Worm (Caenorhabditis elegans) whole organism, young adult: ENCODE data around the gene bris-1.
A peak's percentile ranks its signal among the peaks of the same experiment; 100 is the strongest.

Source experiments
- B0035.1 ChIP-seq: sonication (generic microtip); optimal IDR thresholded peaks from 2 replicates; lab custom pipeline; 2016; ENCODE audit warnings: missing genetic modification characterization, mild to moderate bottlenecking, missing compliant biosample characterization, missing genotype, missing genetic modification reagents
- B0261.1 ChIP-seq: sonication (generic microtip); optimal IDR thresholded peaks from 2 replicates; lab custom pipeline; 2016; ENCODE audit warnings: mild to moderate bottlenecking, missing genetic modification characterization, moderate library complexity, missing compliant biosample characterization
- D2030.7 ChIP-seq: fragments of 200-800 bp; sonication (Bioruptor generic); IDR thresholded peaks from 2 replicates; pipeline ENCODE4 v1.3.6; 2022; ENCODE audit warnings: missing genetic modification reagents, missing genetic modification characterization, missing compliant biosample characterization
- F10E7.11 ChIP-seq: sonication (generic microtip); optimal IDR thresholded peaks from 2 replicates; lab custom pipeline; 2017; ENCODE audit warnings: mild to moderate bottlenecking, missing genetic modification characterization, moderate library complexity, missing compliant biosample characterization
- F37B4.10 ChIP-seq: fragments of 200-800 bp; sonication (Bioruptor generic); IDR thresholded peaks from 2 replicates; pipeline ENCODE4 v1.3.6; 2022; ENCODE audit warnings: missing genetic modification characterization, missing compliant biosample characterization
- F49E8.2 ChIP-seq: sonication (generic microtip); optimal IDR thresholded peaks from 3 replicates; lab custom pipeline; 2017; ENCODE audit warnings: missing genetic modification characterization, mild to moderate bottlenecking, missing compliant biosample characterization, antibody characterized with exemption, moderate library complexity; ENCODE audit not compliant: insufficient read depth
- F55B11.4 ChIP-seq: sonication (generic microtip); optimal IDR thresholded peaks from 2 replicates; lab custom pipeline; 2016; ENCODE audit warnings: missing compliant biosample characterization, missing genetic modification characterization, borderline replicate concordance; ENCODE audit not compliant: insufficient read depth
- F57C9.4 ChIP-seq: sonication (generic microtip); optimal IDR thresholded peaks from 2 replicates; lab custom pipeline; 2017; ENCODE audit warnings: mild to moderate bottlenecking, missing genetic modification characterization, missing compliant biosample characterization
- K12H6.12 ChIP-seq: fragments of 200-800 bp; sonication (Bioruptor generic); optimal IDR thresholded peaks from 2 replicates; lab custom pipeline; 2018; ENCODE audit warnings: mild to moderate bottlenecking, missing genetic modification characterization, missing compliant biosample characterization
- ZK185.1 ChIP-seq: sonication (generic microtip); optimal IDR thresholded peaks from 2 replicates; lab custom pipeline; 2016; ENCODE audit warnings: mild to moderate bottlenecking, missing genetic modification characterization, missing compliant biosample characterization; ENCODE audit not compliant: poor library complexity, severe bottlenecking
- ama-1 ChIP-seq, 3 experiments: fragments of 150-350 bp in 1 of 3; sonication (generic microtip) in 2 of 3; optimal IDR thresholded peaks; 2 replicates each; lab custom pipeline; 2014 to 2018; ENCODE audit warnings: missing biosample characterization in 2 of 3, missing genetic modification characterization in 2 of 3, missing genetic modification reagents in 2 of 3
- aptf-2 ChIP-seq: fragments of 200-800 bp; sonication (Bioruptor generic); conservative IDR thresholded peaks from 2 replicates; pipeline ENCODE4 v1.3.6; 2022; ENCODE audit warnings: missing genetic modification reagents, missing genetic modification characterization, missing compliant biosample characterization
- aptf-3 ChIP-seq: fragments of 200-800 bp; sonication (Bioruptor generic); IDR thresholded peaks from 2 replicates; pipeline ENCODE4 v1.3.6; 2022; ENCODE audit warnings: missing genetic modification characterization, missing compliant biosample characterization
- attf-3 ChIP-seq: fragments of 200-800 bp; sonication (Bioruptor generic); conservative IDR thresholded peaks from 2 replicates; pipeline ENCODE4 v1.3.6; 2022; ENCODE audit warnings: missing genetic modification reagents, missing genetic modification characterization, missing compliant biosample characterization
- cebp-2 ChIP-seq: fragments of 200-800 bp; sonication (Bioruptor generic); IDR thresholded peaks from 2 replicates; pipeline ENCODE4 v1.3.6; 2022; ENCODE audit warnings: missing genetic modification characterization, missing compliant biosample characterization
- ceh-27 ChIP-seq: fragments of 200-800 bp; sonication (Bioruptor generic); optimal IDR thresholded peaks from 2 replicates; lab custom pipeline; 2018; ENCODE audit warnings: mild to moderate bottlenecking, missing genetic modification characterization, moderate library complexity, missing compliant biosample characterization
- ceh-79 ChIP-seq: sonication (generic microtip); optimal IDR thresholded peaks from 2 replicates; lab custom pipeline; 2017; ENCODE audit warnings: mild to moderate bottlenecking, missing genetic modification characterization, missing compliant biosample characterization
- egl-18 ChIP-seq: fragments of 200-800 bp; sonication (Bioruptor generic); IDR thresholded peaks from 2 replicates; pipeline ENCODE4 v1.3.6; 2022; ENCODE audit warnings: missing genetic modification reagents, missing genetic modification characterization, missing compliant biosample characterization
- ets-4 ChIP-seq: fragments of 200-800 bp; sonication (Bioruptor generic); optimal IDR thresholded peaks from 2 replicates; lab custom pipeline; 2018; ENCODE audit warnings: mild to moderate bottlenecking, missing genetic modification characterization, missing compliant biosample characterization
- hmg-1.2 ChIP-seq: fragments of 200-800 bp; sonication (Bioruptor generic); IDR thresholded peaks from 2 replicates; pipeline ENCODE4 v1.3.6; 2022; ENCODE audit warnings: missing genetic modification reagents, missing genetic modification characterization, missing compliant biosample characterization
- hmg-20 ChIP-seq: fragments of 200-800 bp; sonication (Bioruptor generic); IDR thresholded peaks from 2 replicates; pipeline ENCODE4 v1.3.6; 2022; ENCODE audit warnings: missing genetic modification reagents, missing genetic modification characterization, missing compliant biosample characterization
- lag-1 ChIP-seq: fragments of 200-800 bp; sonication (Bioruptor generic); IDR thresholded peaks from 2 replicates; pipeline ENCODE4 v1.3.6; 2022; ENCODE audit warnings: missing genetic modification reagents, missing genetic modification characterization, missing compliant biosample characterization
- let-526 ChIP-seq: fragments of 200-800 bp; sonication (Bioruptor generic); IDR thresholded peaks from 2 replicates; pipeline ENCODE4 v1.3.6; 2022; ENCODE audit warnings: missing genetic modification reagents, missing genetic modification characterization, missing compliant biosample characterization
- lin-26 ChIP-seq: fragments of 200-800 bp; sonication (Bioruptor generic); IDR thresholded peaks from 2 replicates; pipeline ENCODE4 v1.3.6; 2022; ENCODE audit warnings: missing genetic modification reagents, missing genetic modification characterization, missing compliant biosample characterization
- lin-40 ChIP-seq: sonication (generic microtip); optimal IDR thresholded peaks from 2 replicates; lab custom pipeline; 2016; ENCODE audit warnings: missing genetic modification characterization, mild to moderate bottlenecking, missing compliant biosample characterization, missing genotype, missing genetic modification reagents
- madf-3 ChIP-seq: fragments of 200-800 bp; sonication (Bioruptor generic); IDR thresholded peaks from 2 replicates; pipeline ENCODE4 v1.3.6; 2022; ENCODE audit warnings: missing genetic modification reagents, missing genetic modification characterization, missing compliant biosample characterization
- madf-6 ChIP-seq: fragments of 200-800 bp; sonication (Bioruptor generic); IDR thresholded peaks from 2 replicates; pipeline ENCODE4 v1.3.6; 2022; ENCODE audit warnings: missing genetic modification reagents, missing genetic modification characterization, missing compliant biosample characterization
- mxl-1 ChIP-seq: sonication (generic microtip); optimal IDR thresholded peaks from 2 replicates; lab custom pipeline; 2016; ENCODE audit warnings: missing genetic modification characterization, missing compliant biosample characterization
- nfyb-1 ChIP-seq: fragments of 200-800 bp; sonication (Bioruptor generic); IDR thresholded peaks from 2 replicates; pipeline ENCODE4 v1.3.6; 2022; ENCODE audit warnings: missing genetic modification reagents, missing genetic modification characterization, missing compliant biosample characterization
- nhr-90 ChIP-seq: sonication (generic microtip); optimal IDR thresholded peaks from 2 replicates; lab custom pipeline; 2016; ENCODE audit warnings: missing genotype, mild to moderate bottlenecking, missing genetic modification characterization, missing compliant biosample characterization
- pha-4 ChIP-seq: fragments of 150-350 bp; sonication (generic microtip); optimal IDR thresholded peaks from 2 replicates; lab custom pipeline; 2014; ENCODE audit warnings: missing biosample characterization, missing genetic modification reagents, missing genetic modification characterization
- unc-130 ChIP-seq: sonication (generic microtip); optimal IDR thresholded peaks from 2 replicates; lab custom pipeline; 2016; ENCODE audit warnings: missing genetic modification reagents, missing genetic modification characterization, missing compliant biosample characterization
- zfh-2 ChIP-seq: fragments of 200-800 bp; sonication (Bioruptor generic); conservative IDR thresholded peaks from 2 replicates; pipeline ENCODE4 v1.3.6; 2022; ENCODE audit warnings: missing genetic modification reagents, missing genetic modification characterization, missing compliant biosample characterization
- ztf-25 ChIP-seq: fragments of 200-800 bp; sonication (Bioruptor generic); IDR thresholded peaks from 2 replicates; pipeline ENCODE4 v1.3.6; 2022; ENCODE audit warnings: missing genetic modification reagents, missing genetic modification characterization, missing compliant biosample characterization
- ztf-28 ChIP-seq: fragments of 200-800 bp; sonication (Bioruptor generic); IDR thresholded peaks from 2 replicates; pipeline ENCODE4 v1.3.6; 2022; ENCODE audit warnings: missing genetic modification reagents, missing genetic modification characterization, missing compliant biosample characterization

Gene bris-1

DNA sequence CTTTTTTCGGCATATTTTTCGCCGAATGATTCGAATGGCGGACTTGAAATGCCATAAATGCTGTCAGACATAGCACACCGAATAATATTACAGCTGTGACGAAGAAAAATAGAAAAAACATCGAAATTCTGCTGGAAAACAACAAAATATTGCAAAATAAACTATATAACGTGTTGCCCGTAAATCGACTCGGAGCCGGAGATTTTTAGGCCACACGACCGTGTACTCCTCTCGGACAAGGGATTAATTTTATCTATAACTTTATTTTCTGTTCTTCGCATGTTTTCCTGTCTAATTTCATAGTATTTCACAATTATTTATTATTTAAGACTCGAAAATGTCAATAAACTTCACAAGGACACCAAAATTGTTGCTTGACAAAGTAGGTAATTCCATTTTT, 15.9 kb downstream of the bris-1 start, which contains the start of the genes algn-14 and M02B7.2 (continued):
- TF ChIP-seq F49E8.2 (tag; lab: Kevin White, UChicago) (no peak), lag-1 (no peak), D2030.7 (peak; percentile 23; the same call in 1 of the 2 replicates), nhr-90 (tag; lab: Kevin White, UChicago) (no peak), B0035.1 (tag; lab: Kevin White, UChicago) (no peak), ZK185.1 (no peak), ceh-79 (tag; lab: Kevin White, UChicago) (no peak), F55B11.4 (tag; lab: Kevin White, UChicago) (no peak), nfyb-1 (GFP tag; lab: Robert Waterston, UW) (no peak), ztf-28 (GFP tag; lab: Robert Waterston, UW) (no peak), ztf-25 (GFP tag; lab: Robert Waterston, UW) (0 out of 2 replicates have a peak, but pooled peaks have one; percentile 40), egl-18 (GFP tag; lab: Robert Waterston, UW) (no peak), lin-40 (tag; lab: Kevin White, UChicago) (peak; percentile 40), ceh-27 (GFP tag; lab: Kevin White, UChicago) (peak; percentile 37), B0261.1 (tag; lab: Kevin White, UChicago) (no peak), unc-130 (peak; percentile 71), mxl-1 (tag; lab: Kevin White, UChicago) (no peak), aptf-2 (GFP tag; lab: Robert Waterston, UW) (no peak), madf-6 (GFP tag; lab: Robert Waterston, UW) (peak; percentile 63; the same call in 1 of the 2 replicates), ets-4 (GFP tag; lab: Kevin White, UChicago) (no peak)

DNA sequence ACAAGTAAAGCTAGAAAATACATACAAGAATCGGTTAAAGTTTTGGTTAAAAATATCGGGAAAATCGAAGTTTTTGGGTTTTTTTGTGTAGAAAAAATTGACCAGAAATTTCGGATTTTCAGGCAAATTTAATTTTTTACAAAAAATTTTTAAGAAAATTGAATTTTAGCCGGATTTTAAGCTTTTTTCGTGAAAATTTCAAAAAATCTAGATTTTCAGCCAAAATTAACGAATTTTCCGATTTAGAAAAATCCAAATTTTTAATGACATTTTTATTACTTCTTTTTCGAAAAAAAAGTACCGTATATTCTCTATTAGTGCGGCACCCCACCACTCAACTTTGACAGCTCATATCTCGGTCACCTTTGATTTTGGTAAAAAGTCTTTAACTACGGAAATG, 18.2 kb downstream of the bris-1 start, which contains the start of gene osm-3:
Gene osm-3 (minus strand): TSS at position 101 of the 400 bp plus-strand sequence.
- TF ChIP-seq cebp-2 (GFP tag; lab: Robert Waterston, UW) (no peak), pha-4 (no peak), attf-3 (GFP tag; lab: Robert Waterston, UW) (no peak), F55B11.4 (tag; lab: Kevin White, UChicago) (no peak), K12H6.12 (no peak), ama-1 (optimal IDR thresholded peaks at IDR 0.05; lab: Kevin White, UChicago) (no peak), ama-1 (GFP tag; optimal IDR thresholded peaks at IDR 0.05; lab: Kevin White, UChicago) (no peak), madf-3 (GFP tag; lab: Robert Waterston, UW) (no peak), hmg-20 (GFP tag; lab: Robert Waterston, UW) (no peak), F57C9.4 (tag; lab: Kevin White, UChicago) (no peak), hmg-1.2 (no peak), let-526 (GFP tag; lab: Robert Waterston, UW) (no peak), aptf-3 (GFP tag; lab: Robert Waterston, UW) (no peak), nhr-90 (tag; lab: Kevin White, UChicago) (no peak), F37B4.10 (no peak), nfyb-1 (GFP tag; lab: Robert Waterston, UW) (no peak), lin-26 (GFP tag; lab: Robert Waterston, UW) (no peak)

DNA sequence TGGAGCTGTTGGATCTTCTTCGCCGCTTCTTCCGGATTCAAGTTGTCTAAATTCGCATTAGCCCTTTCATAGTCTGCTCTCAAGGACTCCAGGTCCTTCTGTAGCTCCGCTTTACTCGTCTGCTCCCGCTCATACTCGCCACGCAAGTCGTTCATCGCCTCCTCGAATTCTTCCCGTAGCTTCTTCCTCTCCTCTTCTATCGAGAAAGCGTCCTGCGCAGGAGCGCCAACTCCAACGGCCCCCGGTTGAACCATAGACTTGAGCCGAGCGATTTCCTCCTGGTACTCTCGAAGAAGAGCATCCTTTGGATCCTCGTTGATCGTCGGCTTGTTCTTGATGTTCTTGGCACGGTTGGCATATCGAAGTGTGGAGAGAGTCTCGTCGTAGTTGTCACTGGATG, 21.7 kb downstream of the bris-1 start:
- TF ChIP-seq F10E7.11: no peak
- TF ChIP-seq zfh-2 (GFP tag; lab: Robert Waterston, UW): peak; percentile 64; the same call in 1 of the 2 replicates
